Fruit fly (Drosophila melanogaster) whole organism, wandering third instar larva: ENCODE data around the gene CG46270.

ENCODE experiments used
- Abd-B ChIP-seq: fragments of >200 bp; optimal IDR thresholded peaks from 2 replicates; lab custom pipeline; 2017; ENCODE audit warnings: missing biosample characterization, missing genetic modification characterization
- CG32264 ChIP-seq: fragments of 200-800 bp; sonication (Bioruptor generic); optimal IDR thresholded peaks from 2 replicates; lab custom pipeline; 2016; ENCODE audit warnings: missing biosample characterization, missing genetic modification characterization
- CG9705 ChIP-seq: fragments of 200-800 bp; sonication (Bioruptor generic); optimal IDR thresholded peaks from 2 replicates; lab custom pipeline; 2018; ENCODE audit warnings: missing biosample characterization, mild to moderate bottlenecking, missing genetic modification characterization
- CrebA ChIP-seq: fragments of 200-800 bp; sonication (Bioruptor generic); optimal IDR thresholded peaks from 2 replicates; lab custom pipeline; 2016; ENCODE audit warnings: missing biosample characterization, mild to moderate bottlenecking, missing genetic modification characterization, borderline replicate concordance
- Dif ChIP-seq: fragments of 200-275, 200-300 bp; sonication (Bioruptor generic); optimal IDR thresholded peaks from 2 replicates; lab custom pipeline; 2018; ENCODE audit warnings: missing biosample characterization, missing genetic modification characterization; ENCODE audit not compliant: partially characterized antibody
- GATAd ChIP-seq: sonication (Bioruptor generic); optimal IDR thresholded peaks from 2 replicates; lab custom pipeline; 2016; ENCODE audit warnings: missing biosample characterization, missing genetic modification characterization
- HLH106 ChIP-seq: fragments of 200-800 bp; optimal IDR thresholded peaks from 3 replicates; lab custom pipeline; 2019; ENCODE audit warnings: missing biosample characterization, mild to moderate bottlenecking, missing genetic modification characterization, moderate library complexity
- Hnf4 ChIP-seq: fragments of 200-800 bp; sonication (Bioruptor generic); optimal IDR thresholded peaks from 2 replicates; lab custom pipeline; 2016; ENCODE audit warnings: missing biosample characterization, mild to moderate bottlenecking, missing genetic modification characterization
- Hr83 ChIP-seq: fragments of 200-300 bp; sonication (Bioruptor generic); optimal IDR thresholded peaks from 2 replicates; lab custom pipeline; 2016; ENCODE audit warnings: missing biosample characterization, mild to moderate bottlenecking, missing genetic modification characterization, moderate library complexity; ENCODE audit not compliant: poor library complexity, severe bottlenecking
- Jra ChIP-seq: sonication (Bioruptor generic); optimal IDR thresholded peaks from 2 replicates; lab custom pipeline; 2016; ENCODE audit warnings: missing biosample characterization, missing genetic modification characterization
- Mio ChIP-seq: sonication (Bioruptor generic); optimal IDR thresholded peaks from 2 replicates; lab custom pipeline; 2016; ENCODE audit warnings: missing biosample characterization, missing genetic modification characterization
- Myc ChIP-seq: fragments of >200 bp; optimal IDR thresholded peaks from 2 replicates; lab custom pipeline; 2017
- N ChIP-seq: fragments of >200 bp; optimal IDR thresholded peaks from 2 replicates; lab custom pipeline; 2018; ENCODE audit warnings: missing biosample characterization, missing external identifiers, missing genetic modification characterization
- OdsH ChIP-seq: fragments of 200-800 bp; sonication (Bioruptor generic); optimal IDR thresholded peaks from 2 replicates; lab custom pipeline; 2016; ENCODE audit warnings: missing biosample characterization, mild to moderate bottlenecking, missing genetic modification characterization
- Rel ChIP-seq, 2 experiments: fragments of 200-800 bp; sonication (Bioruptor generic) in 1 of 2; optimal IDR thresholded peaks; 2 replicates in 1 of 2; 3 replicates in 1 of 2; lab custom pipeline; 2016 to 2019; ENCODE audit warnings: mild to moderate bottlenecking in 2 of 2, missing biosample characterization in 2 of 2, missing genetic modification characterization in 2 of 2, moderate library complexity in 1 of 2
- Sp1 ChIP-seq: fragments of 200-800 bp; sonication (Bioruptor generic); optimal IDR thresholded peaks from 3 replicates; lab custom pipeline; 2019; ENCODE audit warnings: missing biosample characterization, mild to moderate bottlenecking, missing genetic modification characterization, moderate library complexity
- Vsx2 ChIP-seq: fragments of 200-300, 225-300 bp; sonication (Bioruptor generic); optimal IDR thresholded peaks from 2 replicates; lab custom pipeline; 2018; ENCODE audit warnings: missing biosample characterization, missing genetic modification characterization; ENCODE audit not compliant: partially characterized antibody
- br ChIP-seq: fragments of 200-800 bp; sonication (Bioruptor generic); optimal IDR thresholded peaks from 2 replicates; lab custom pipeline; 2016; ENCODE audit warnings: missing biosample characterization, missing genetic modification characterization
- brk ChIP-seq: fragments of 200-800 bp; sonication (Bioruptor generic); optimal IDR thresholded peaks from 2 replicates; lab custom pipeline; 2016; ENCODE audit warnings: missing biosample characterization, mild to moderate bottlenecking, missing genetic modification characterization
- dl ChIP-seq, 2 experiments: fragments of 175-275, 200-275 bp in 1 of 2; fragments of 200-275 bp in 1 of 2; sonication (Bioruptor generic); optimal IDR thresholded peaks; lab custom pipeline; 2018; ENCODE audit warnings: mild to moderate bottlenecking in 2 of 2, missing biosample characterization in 2 of 2, missing genetic modification characterization in 2 of 2, moderate library complexity in 2 of 2; ENCODE audit not compliant: partially characterized antibody in 2 of 2, insufficient read depth in 1 of 2
- dmrt93B ChIP-seq: fragments of 200-800 bp; sonication (Bioruptor generic); optimal IDR thresholded peaks from 2 replicates; lab custom pipeline; 2018; ENCODE audit warnings: missing biosample characterization, mild to moderate bottlenecking, missing genetic modification characterization
- dsf ChIP-seq: sonication (Bioruptor generic); optimal IDR thresholded peaks from 2 replicates; lab custom pipeline; 2016; ENCODE audit warnings: missing biosample characterization, missing genetic modification characterization, borderline replicate concordance
- ey ChIP-seq: fragments of 200-800 bp; sonication (Bioruptor generic); optimal IDR thresholded peaks from 2 replicates; lab custom pipeline; 2016; ENCODE audit warnings: missing biosample characterization, missing genetic modification characterization
- foxo ChIP-seq, 2 experiments: fragments of 200-800 bp; sonication (Bioruptor generic); optimal IDR thresholded peaks; 2 replicates in 1 of 2; 3 replicates in 1 of 2; lab custom pipeline; 2016 to 2017; ENCODE audit warnings: missing biosample characterization in 2 of 2, missing genetic modification characterization in 2 of 2
- fru ChIP-seq: fragments of 200-800 bp; sonication (Bioruptor generic); optimal IDR thresholded peaks from 3 replicates; lab custom pipeline; 2016; ENCODE audit warnings: missing biosample characterization, mild to moderate bottlenecking, missing genetic modification characterization
- h ChIP-seq: fragments of 200-800 bp; sonication (Bioruptor generic); optimal IDR thresholded peaks from 3 replicates; lab custom pipeline; 2016; ENCODE audit warnings: missing biosample characterization, mild to moderate bottlenecking, missing genetic modification characterization
- jim ChIP-seq: fragments of 175-275, 200-325 bp; sonication (Bioruptor generic); optimal IDR thresholded peaks from 2 replicates; lab custom pipeline; 2016; ENCODE audit warnings: missing biosample characterization, mild to moderate bottlenecking, missing genetic modification characterization
- lola ChIP-seq: fragments of >200 bp; optimal IDR thresholded peaks from 2 replicates; lab custom pipeline; 2017; ENCODE audit warnings: missing biosample characterization, missing genetic modification characterization
- pan ChIP-seq: fragments of >200 bp; optimal IDR thresholded peaks from 2 replicates; lab custom pipeline; 2017
- psq ChIP-seq: fragments of 200-800 bp; sonication (Bioruptor generic); optimal IDR thresholded peaks from 3 replicates; lab custom pipeline; 2017; ENCODE audit warnings: missing biosample characterization, mild to moderate bottlenecking, missing genetic modification characterization, moderate library complexity
- rgr ChIP-seq: fragments of 200-800 bp; sonication (Bioruptor generic); optimal IDR thresholded peaks from 3 replicates; lab custom pipeline; 2016; ENCODE audit warnings: missing biosample characterization, mild to moderate bottlenecking, missing genetic modification characterization
- sage ChIP-seq: fragments of 200-800 bp; sonication (Bioruptor generic); optimal IDR thresholded peaks from 2 replicates; lab custom pipeline; 2016; ENCODE audit warnings: missing biosample characterization, mild to moderate bottlenecking, missing genetic modification characterization
- tai ChIP-seq: sonication (Bioruptor generic); optimal IDR thresholded peaks from 2 replicates; lab custom pipeline; 2016; ENCODE audit warnings: missing biosample characterization, missing genetic modification characterization
- usp ChIP-seq: fragments of >200 bp; optimal IDR thresholded peaks from 2 replicates; lab custom pipeline; 2017; ENCODE audit warnings: missing biosample characterization, missing genetic modification characterization
- woc ChIP-seq: sonication (Bioruptor generic); optimal IDR thresholded peaks from 2 replicates; lab custom pipeline; 2016; ENCODE audit warnings: missing biosample characterization, mild to moderate bottlenecking, missing genetic modification characterization

The CG46270 gene

DNA sequence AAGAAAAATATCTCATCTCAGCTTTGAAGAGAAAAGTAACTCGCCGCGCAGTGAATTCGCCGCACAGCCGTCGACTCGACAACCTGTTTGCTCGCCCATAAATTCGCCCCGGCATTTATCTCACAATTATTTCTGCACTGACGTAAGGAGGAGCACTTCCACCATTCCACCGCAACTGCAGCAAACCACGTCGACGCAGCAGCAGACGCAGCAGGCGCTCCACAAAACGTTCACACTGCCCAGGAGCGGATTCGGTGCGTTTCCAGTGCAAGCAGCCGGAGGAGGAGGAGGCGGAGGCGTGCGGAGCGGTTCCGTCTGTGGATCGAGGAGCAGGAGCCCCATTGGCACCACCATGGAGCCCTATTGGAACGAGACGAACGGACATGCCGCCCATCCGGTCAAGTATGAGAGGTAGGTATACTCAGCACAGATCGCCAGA, 39.2 kb downstream of the CG46270 start:
- TF ChIP-seq CrebA (GFP tag; lab: Kevin White, UChicago) (no peak), woc (GFP tag; lab: Kevin White, UChicago) (peak; percentile 36), Vsx2 (GFP tag; lab: Kevin White, UChicago) (peak; percentile 5), Jra (GFP tag; lab: Kevin White, UChicago) (no peak), sage (GFP tag; lab: Kevin White, UChicago) (peak; percentile 2), dl (GFP tag; optimal IDR thresholded peaks at IDR 0.05; lab: Kevin White, UChicago; ENCODE audit: insufficient read depth in 1 of 2, partially characterized antibody in 2 of 2) (no peak), N (no peak), Abd-B (GFP tag; lab: Kevin White, UChicago) (no peak), tai (GFP tag; lab: Kevin White, UChicago) (no peak), ey (GFP tag; lab: Kevin White, UChicago) (peak; percentile 29), Rel (GFP tag; optimal IDR thresholded peaks at IDR 0.05; lab: Kevin White, UChicago) (peak; percentile 1), Rel (tag; optimal IDR thresholded peaks at IDR 0.05; lab: Kevin White, UChicago) (no peak)

DNA sequence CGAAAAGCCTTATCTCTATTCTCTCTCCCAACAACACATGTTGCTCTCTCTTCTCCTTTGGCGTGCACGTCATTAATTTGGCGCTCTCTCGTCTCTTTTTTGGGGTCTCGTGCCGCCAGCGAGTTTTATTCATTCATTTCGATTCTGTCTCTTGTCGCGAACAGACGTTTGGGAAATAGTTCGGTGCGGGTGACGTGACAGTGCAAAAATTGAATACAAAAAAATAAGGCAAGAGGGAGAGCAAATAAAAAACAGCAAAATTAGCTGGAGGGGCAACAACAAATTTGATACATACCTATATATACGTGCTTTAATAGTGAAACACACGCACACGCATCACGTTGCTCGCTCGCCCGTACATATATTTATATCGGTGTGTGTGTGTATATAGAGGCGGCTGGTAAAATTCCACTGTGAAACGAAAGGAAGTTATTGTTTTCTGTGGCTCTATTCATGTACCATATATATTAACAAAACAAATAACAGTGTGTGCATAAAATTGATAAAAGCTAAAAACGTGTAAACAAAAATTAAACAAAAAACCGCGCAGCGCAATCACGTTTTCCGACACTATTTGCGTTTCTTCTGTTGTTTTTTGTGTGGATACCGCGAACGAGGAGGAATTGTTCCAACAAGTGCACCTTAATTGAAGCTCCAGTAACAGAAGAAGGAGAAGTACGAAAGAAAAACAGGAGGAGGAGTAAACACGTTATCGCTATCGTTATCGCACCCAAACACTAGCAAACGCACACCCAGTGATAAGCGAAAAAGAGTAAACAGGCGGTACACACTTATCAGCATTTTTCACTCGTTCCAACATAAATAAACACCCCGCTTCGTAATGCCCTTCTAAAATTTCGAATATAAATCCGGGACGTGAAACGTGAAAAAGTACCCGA, 39.8 kb downstream of the CG46270 start, which contains the start of gene cwo:
Gene cwo (plus strand): TSS at position 131 of the 899 bp plus-strand sequence.
- TF ChIP-seq Rel (GFP tag; optimal IDR thresholded peaks at IDR 0.05; lab: Kevin White, UChicago), result no peak
- peak; percentile 79 for TF ChIP-seq Rel (tag; optimal IDR thresholded peaks at IDR 0.05; lab: Kevin White, UChicago)
- no peak for TF ChIP-seq GATAd (GFP tag; lab: Kevin White, UChicago)
- TF ChIP-seq brk (GFP tag; lab: Kevin White, UChicago), result peak; percentile 25
- TF ChIP-seq foxo (GFP tag; optimal IDR thresholded peaks at IDR 0.05; lab: Kevin White, UChicago), result peak in 1 of 2 experiments; percentile 41
- peak; percentile 51 for TF ChIP-seq fru (GFP tag; lab: Kevin White, UChicago)
- peak; percentile 31 for TF ChIP-seq CrebA (GFP tag; lab: Kevin White, UChicago)
- peak; percentile 42 for TF ChIP-seq Dif (GFP tag; lab: Kevin White, UChicago)
- TF ChIP-seq OdsH (GFP tag; lab: Kevin White, UChicago), result peak; percentile 59
- TF ChIP-seq CG32264 (GFP tag; lab: Kevin White, UChicago), result no peak
- TF ChIP-seq dmrt93B (GFP tag; lab: Kevin White, UChicago), result no peak
- TF ChIP-seq Sp1 (GFP tag; lab: Kevin White, UChicago), result peak; percentile 35
- no peak for TF ChIP-seq woc (GFP tag; lab: Kevin White, UChicago)
- TF ChIP-seq Myc (lab: Kevin White, UChicago), result no peak
- TF ChIP-seq Hnf4 (GFP tag; lab: Kevin White, UChicago), result peak; percentile 60
- TF ChIP-seq sage (GFP tag; lab: Kevin White, UChicago), result no peak
- TF ChIP-seq dl (GFP tag; optimal IDR thresholded peaks at IDR 0.05; lab: Kevin White, UChicago; ENCODE audit: insufficient read depth in 1 of 2, partially characterized antibody in 2 of 2), result no peak
- TF ChIP-seq lola (GFP tag; lab: Kevin White, UChicago), result no peak
- TF ChIP-seq N, result no peak
- TF ChIP-seq br (GFP tag; lab: Kevin White, UChicago), result peak; percentile 54
- TF ChIP-seq ey (GFP tag; lab: Kevin White, UChicago), result no peak
- peak; percentile 20 for TF ChIP-seq psq (GFP tag; lab: Kevin White, UChicago)
- peak; percentile 64 for TF ChIP-seq h
- TF ChIP-seq Mio (GFP tag; lab: Kevin White, UChicago), result no peak
- no peak for TF ChIP-seq dsf (GFP tag; lab: Kevin White, UChicago)
- TF ChIP-seq Hr83, result peak; percentile 56
- TF ChIP-seq Abd-B (GFP tag; lab: Kevin White, UChicago), result no peak
- TF ChIP-seq usp (GFP tag; lab: Kevin White, UChicago), result no peak
- no peak for TF ChIP-seq jim (GFP tag; lab: Kevin White, UChicago)
- TF ChIP-seq CG9705 (GFP tag; lab: Kevin White, UChicago), result no peak
- no peak for TF ChIP-seq pan
- no peak for TF ChIP-seq HLH106 (tag; lab: Kevin White, UChicago)
- TF ChIP-seq rgr (GFP tag; lab: Kevin White, UChicago), result peak; percentile 73
- TF ChIP-seq tai (GFP tag; lab: Kevin White, UChicago), result peak; percentile 35
- TF ChIP-seq Vsx2 (GFP tag; lab: Kevin White, UChicago), result peak; percentile 73
